Worm (Caenorhabditis elegans) whole organism, L4/young adult: ENCODE measurements around the gene T19D12.1.

Experiments
- W03F9.2 ChIP-seq: fragments of 150-350 bp; optimal IDR thresholded peaks from 2 replicates; lab custom pipeline; 2014; ENCODE audit warnings: missing biosample characterization, missing genetic modification characterization
- dao-5 ChIP-seq: sonication (generic microtip); optimal IDR thresholded peaks from 2 replicates; lab custom pipeline; 2016; ENCODE audit warnings: missing genotype, missing genetic modification characterization, moderate library complexity, missing compliant biosample characterization
- him-1 ChIP-seq: sonication (generic microtip); optimal IDR thresholded peaks from 2 replicates; lab custom pipeline; 2016; ENCODE audit warnings: missing genotype, missing genetic modification reagents, missing genetic modification characterization, missing compliant biosample characterization

Gene T19D12.1

DNA sequence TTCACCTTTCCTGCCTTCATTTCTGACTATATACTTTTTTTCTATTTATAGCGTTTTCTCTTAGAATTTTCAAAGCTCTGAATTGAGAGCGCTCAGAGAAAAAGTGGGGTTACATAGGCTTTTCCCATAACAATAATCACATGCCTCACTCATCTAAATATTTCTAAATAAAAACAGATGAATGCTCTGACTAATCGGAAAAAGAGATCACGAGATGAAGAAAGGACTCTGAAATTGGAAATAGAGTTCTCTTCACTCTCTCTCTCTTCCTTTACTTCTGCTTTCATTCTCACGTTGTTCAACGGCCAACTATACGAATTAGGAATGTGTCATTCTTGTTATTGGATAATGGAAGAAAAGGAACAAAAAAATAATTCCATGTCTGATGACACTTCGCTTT lies 22.4 kb downstream of the T19D12.1 start:
- TF ChIP-seq dao-5 (tag; lab: Kevin White, UChicago): no peak
- no peak for TF ChIP-seq W03F9.2 (tag; lab: Kevin White, UChicago)
- TF ChIP-seq him-1 (tag; lab: Kevin White, UChicago): no peak

DNA sequence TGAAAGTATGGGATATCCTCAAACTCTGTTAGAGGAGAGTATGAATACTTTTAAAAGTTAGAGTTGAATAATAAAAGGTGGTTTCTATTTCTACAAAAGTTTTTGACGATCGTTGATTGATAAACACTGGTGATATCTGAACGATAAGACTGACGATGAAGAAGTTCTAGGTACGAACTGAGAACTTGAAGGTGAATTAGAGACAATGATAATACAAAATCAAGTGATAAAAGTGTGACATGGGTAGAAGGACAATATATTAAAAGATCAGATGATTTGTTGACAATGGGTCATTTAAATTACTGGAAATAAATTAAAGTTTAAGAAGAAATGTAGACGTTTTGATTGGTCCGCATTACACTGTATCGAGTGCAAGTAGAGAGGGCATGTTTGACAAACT lies 28.7 kb downstream of the T19D12.1 start, which contains the start of gene C18H9.5:
C18H9.5 (minus strand) TSS at position 179 of the 400 bp plus-strand sequence.
- TF ChIP-seq him-1 (tag; lab: Kevin White, UChicago) (no peak), W03F9.2 (tag; lab: Kevin White, UChicago) (no peak), dao-5 (tag; lab: Kevin White, UChicago) (no peak)

DNA sequence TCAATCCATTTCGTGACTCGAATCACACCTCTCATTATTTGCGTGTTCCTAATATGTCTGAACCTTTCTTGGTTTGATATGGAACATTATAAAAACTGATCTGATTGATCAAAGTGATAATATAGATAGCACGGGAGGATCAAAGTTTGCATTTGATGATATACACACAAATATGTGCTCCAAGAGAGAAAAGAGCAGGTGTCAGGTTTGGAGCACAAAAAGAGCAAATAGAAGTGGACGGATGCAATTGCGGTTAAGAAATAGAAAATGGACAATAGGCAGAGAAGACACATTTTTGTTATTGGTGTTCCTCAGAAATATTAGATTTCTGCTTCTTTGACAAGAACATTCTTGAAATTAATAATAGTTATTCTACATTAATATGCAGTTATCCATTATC lies 32.1 kb downstream of the T19D12.1 start, which contains the start of gene C18H9.1:
C18H9.1 (plus strand) TSS at position 301 of the 400 bp plus-strand sequence.
- no peak for TF ChIP-seq W03F9.2 (tag; lab: Kevin White, UChicago)
- TF ChIP-seq dao-5 (tag; lab: Kevin White, UChicago): no peak
- no peak for TF ChIP-seq him-1 (tag; lab: Kevin White, UChicago)

DNA sequence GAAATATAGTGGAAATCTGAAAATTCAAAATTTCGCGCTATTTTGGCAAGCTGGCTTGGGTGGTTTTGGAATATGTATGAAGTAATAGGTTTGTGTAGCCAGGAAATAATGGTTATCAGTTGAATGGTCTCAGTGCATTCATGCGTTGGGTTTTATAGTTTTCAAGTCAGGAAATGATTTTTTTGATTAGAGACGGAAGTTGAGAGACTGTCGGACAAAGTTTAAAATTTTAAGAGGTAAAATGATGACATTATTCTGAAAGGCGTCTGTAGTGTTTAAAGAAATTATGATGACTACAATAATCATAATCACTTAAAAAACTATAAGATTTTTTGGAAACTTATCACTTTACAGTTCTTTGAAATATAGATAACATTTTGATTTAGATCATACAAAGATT lies 34.8 kb downstream of the T19D12.1 start, which contains the start of gene C18H9.6:
C18H9.6 (minus strand) TSS at position 129 of the 400 bp plus-strand sequence.
- TF ChIP-seq dao-5 (tag; lab: Kevin White, UChicago) (no peak), W03F9.2 (tag; lab: Kevin White, UChicago) (no peak), him-1 (tag; lab: Kevin White, UChicago) (no peak)

DNA sequence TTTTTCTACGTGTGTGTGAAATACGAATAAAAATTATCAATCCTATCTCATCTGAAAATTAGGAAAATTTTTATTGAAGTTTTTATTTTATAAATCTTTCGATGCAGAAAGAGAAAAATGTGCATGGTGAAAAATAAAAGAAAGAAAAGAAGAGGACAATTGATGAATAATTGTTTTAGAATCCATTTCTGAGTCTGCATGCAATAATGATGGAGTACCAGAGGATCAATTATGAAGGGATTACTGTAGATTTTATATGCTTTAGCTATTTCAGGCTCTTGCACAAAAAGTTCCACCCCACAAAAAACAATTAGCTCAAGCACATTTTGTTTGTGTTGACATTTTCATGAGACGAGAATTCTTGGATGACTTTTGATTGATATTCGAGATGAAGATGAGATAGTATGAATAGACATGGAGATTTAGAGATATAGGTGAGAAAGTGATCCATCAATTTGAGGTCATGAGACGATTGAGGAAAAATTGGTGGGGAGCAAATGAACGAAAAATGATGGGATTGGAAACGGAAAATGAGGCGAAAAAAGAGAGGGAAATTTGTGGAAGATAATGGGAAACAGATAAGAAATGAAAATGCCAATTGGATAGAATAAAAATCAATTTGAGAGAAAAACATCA lies 39.0 kb downstream of the T19D12.1 start, which contains the start of gene rpy-1:
rpy-1 (minus strand) TSS at position 51 of the 636 bp plus-strand sequence.
- TF ChIP-seq him-1 (tag; lab: Kevin White, UChicago) (no peak), dao-5 (tag; lab: Kevin White, UChicago) (no peak), W03F9.2 (tag; lab: Kevin White, UChicago) (no peak)

DNA sequence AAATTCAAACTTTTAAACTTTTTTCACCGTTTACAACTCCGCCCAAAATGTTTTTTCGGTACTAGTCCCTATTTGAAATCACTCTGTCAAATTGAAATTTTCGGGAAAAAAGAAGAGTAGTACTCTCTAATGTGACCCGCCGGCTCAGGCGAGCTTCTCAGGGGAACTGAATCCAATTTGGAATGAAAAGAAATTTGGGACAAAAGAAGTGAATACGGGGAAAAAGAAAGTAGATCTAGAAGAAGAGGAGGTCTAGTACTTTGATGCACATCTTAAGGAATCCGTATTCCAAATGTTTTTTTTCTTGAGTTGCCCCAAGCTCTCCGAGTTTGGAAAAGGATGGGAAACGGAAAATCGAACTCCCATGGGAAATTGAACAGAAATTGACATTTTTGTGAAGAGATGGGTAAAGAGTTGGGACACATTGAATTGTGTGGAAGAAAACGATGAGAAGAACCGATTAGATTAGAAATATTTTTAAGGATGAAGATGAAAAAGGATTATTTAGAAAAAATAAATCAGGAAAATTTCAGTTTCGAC lies 39.9 kb downstream of the T19D12.1 start:
- TF ChIP-seq W03F9.2 (tag; lab: Kevin White, UChicago): no peak
- no peak for TF ChIP-seq him-1 (tag; lab: Kevin White, UChicago)
- no peak for TF ChIP-seq dao-5 (tag; lab: Kevin White, UChicago)

DNA sequence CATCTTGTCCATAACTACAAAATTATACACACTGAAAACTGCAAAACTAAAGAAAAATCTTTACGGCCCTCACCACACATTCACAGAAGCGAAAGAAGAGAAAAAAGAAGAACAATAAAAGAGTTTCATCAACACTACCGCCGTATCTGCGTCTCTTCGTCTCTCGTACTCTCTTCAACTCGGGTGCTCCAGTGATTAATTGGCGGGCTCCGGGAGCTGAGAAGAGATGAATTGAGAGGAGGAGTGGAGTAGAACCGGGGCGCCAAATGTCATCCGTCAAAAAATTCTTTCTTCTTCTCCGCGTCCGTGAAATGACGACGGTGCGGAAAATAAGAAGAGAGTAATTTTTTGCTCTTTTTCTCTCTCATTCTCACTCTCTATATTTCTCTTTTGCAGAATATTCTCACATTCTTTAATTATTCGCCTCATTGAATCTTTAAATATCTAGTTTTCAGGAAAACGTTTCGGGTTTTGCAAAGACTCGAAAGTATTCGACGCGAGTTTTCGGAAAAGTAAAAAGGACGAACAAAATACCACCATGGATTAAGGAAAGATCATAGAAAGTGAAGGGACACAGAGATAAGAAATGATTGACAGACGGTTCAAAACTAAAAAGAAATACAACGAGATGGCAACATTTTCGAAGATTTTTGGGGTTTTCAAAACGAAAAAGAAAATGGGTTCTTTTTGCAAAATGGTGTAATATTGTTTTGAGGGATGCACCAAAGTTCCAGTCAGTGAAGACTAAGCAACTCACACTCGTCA lies 41.0 kb downstream of the T19D12.1 start:
- TF ChIP-seq W03F9.2 (tag; lab: Kevin White, UChicago) (no peak), dao-5 (tag; lab: Kevin White, UChicago) (no peak), him-1 (tag; lab: Kevin White, UChicago) (no peak)

DNA sequence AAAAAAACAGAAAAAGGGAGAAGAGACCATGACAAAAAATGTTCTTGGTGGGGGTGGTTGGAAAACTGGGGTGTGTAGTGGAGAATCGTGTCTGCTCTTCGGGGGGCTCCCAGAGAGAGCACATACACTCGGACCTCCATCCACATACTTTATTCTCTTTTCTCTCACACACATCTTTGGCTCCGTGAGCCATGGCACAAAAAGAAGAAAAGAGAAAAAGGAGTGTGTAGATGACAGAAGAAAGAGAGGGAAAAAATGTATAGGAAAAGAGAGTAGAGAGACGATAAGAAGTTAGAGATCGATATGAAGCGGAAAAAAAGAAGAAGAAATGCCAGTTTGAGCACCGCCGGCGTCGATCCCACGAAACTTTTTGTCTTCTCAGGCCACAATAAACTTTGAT lies 42.3 kb downstream of the T19D12.1 start:
- TF ChIP-seq dao-5 (tag; lab: Kevin White, UChicago) (no peak), him-1 (tag; lab: Kevin White, UChicago) (peak; percentile 56)

DNA sequence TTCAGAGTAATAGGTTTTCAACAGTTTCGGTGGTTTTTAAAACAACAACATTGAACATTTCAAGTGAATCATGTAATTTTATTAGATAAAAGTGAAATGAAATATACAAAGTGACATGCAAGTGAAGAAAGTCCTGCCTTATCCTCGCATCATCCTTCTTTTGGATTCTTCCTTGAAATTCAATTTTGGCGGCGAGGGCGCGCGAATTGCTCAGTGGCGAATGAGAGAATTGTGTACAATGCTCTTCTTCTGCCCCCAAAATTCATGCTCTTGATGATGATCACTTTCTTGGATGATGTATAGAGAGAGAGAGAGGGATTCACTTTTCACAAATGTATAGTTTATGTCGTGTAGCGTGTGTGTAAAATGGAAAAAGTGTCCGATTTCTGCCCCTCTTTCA lies 43.0 kb downstream of the T19D12.1 start:
- TF ChIP-seq W03F9.2 (tag; lab: Kevin White, UChicago): no peak
- TF ChIP-seq dao-5 (tag; lab: Kevin White, UChicago): no peak
- no peak for TF ChIP-seq him-1 (tag; lab: Kevin White, UChicago)

DNA sequence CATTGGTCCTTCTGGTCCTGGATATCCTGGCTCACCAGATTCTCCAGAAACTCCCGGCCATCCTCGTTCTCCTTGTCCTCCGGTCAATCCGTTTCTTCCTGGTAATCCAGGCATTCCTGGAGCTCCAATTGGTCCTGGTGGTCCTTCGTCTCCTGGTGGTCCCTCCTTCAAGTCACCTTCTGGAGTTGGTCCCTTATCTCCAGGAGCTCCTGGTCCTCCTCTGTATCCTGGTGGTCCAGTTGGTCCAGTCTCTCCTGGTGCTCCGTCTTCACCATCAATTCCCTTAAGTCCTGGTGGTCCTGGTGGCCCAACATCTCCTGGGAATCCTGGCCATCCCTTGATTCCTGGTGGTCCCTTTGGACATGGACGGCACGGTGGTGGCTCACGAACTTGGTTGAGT lies 43.9 kb downstream of the T19D12.1 start:
- TF ChIP-seq him-1 (tag; lab: Kevin White, UChicago) (no peak), dao-5 (tag; lab: Kevin White, UChicago) (no peak), W03F9.2 (tag; lab: Kevin White, UChicago) (no peak)

DNA sequence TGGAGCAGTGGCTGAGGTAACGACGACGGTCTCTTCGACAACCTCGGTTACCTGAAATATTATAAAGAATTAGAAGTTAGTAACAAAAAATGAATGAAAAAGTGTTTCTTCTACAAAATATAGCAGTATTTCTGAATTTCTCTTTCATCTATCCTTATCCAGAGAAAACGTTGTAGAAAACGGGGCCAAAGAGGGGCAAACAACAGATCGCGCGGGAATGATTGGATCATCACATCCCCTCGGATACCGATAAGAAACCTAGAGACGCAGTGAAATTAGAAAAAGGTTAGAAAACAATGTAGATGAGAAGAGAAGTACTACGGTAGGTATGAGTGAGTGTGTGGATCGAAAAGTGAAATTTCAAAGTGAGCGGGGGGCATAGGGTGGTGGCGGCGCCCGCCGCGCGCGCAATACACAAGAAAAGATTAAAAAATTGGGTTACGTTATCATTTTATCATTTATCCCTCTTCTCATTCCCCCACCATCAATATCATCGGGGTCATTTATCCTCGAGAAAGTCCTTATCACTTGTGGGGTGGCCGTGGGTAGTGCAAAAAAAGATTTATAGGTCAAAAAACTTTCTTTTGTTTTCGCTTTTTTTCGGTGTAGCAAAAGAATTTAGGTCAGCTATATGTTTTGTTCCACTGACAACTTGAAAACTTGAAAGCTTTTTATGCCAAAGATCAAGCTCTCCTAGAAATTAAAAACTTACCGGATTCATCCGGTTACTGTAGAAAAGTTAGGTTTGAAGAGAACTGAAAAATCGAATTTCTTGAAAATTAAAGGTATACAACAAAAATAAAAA lies 45.7 kb downstream of the T19D12.1 start, which contains the start of the genes dpy-10 and T14B4.19:
dpy-10 (minus strand) TSS at position 51 of the 805 bp plus-strand sequence.
T14B4.19 (minus strand) TSS at position 755 of the 805 bp plus-strand sequence.
- TF ChIP-seq him-1 (tag; lab: Kevin White, UChicago): no peak
- no peak for TF ChIP-seq dao-5 (tag; lab: Kevin White, UChicago)
- TF ChIP-seq W03F9.2 (tag; lab: Kevin White, UChicago): no peak

DNA sequence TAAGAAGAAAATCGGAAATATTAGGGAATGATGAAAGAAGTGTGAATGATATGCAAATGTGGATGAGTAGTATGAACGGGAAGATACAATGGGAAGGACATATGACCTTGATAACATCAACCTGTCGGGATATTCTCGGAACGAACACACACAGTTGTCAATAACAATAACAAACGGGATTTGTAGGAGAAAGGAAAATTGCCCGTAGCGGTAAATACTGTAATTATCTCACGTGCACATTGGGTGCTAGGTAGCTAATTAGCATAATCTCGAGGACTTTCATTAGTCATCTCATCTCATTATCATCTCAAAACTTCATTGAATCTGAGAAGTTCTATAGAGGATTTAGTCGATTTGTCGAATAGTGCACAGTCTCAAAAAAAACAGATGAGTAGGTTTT lies 46.3 kb downstream of the T19D12.1 start:
- TF ChIP-seq dao-5 (tag; lab: Kevin White, UChicago): no peak
